Fruit fly (Drosophila melanogaster) whole organism, prepupa: ENCODE measurements around the gene CG14556.

Experiments used
- Blimp-1 ChIP-seq: fragments of 200-800 bp; sonication (Bioruptor generic); optimal IDR thresholded peaks from 3 replicates; lab custom pipeline; 2017; ENCODE audit warnings: missing biosample characterization, missing genetic modification characterization, mild to moderate bottlenecking, moderate library complexity, missing genetic modification reagents
- CG10631 ChIP-seq: fragments of 200-800 bp; sonication (Bioruptor generic); optimal IDR thresholded peaks from 2 replicates; lab custom pipeline; 2016; ENCODE audit warnings: missing biosample characterization, missing genetic modification characterization
- CG10669 ChIP-seq: fragments of 200-800 bp; sonication (Bioruptor generic); optimal IDR thresholded peaks from 3 replicates; lab custom pipeline; 2018; ENCODE audit warnings: missing biosample characterization, mild to moderate bottlenecking, missing genetic modification characterization, moderate library complexity
- CG11762 ChIP-seq: fragments of 200-800 bp; sonication (Bioruptor generic); optimal IDR thresholded peaks from 3 replicates; lab custom pipeline; 2016; ENCODE audit warnings: missing biosample characterization, missing genetic modification characterization; ENCODE audit not compliant: insufficient read depth
- CG15336 ChIP-seq: fragments of 200-800 bp; sonication (Bioruptor generic); IDR thresholded peaks from 2 replicates; pipeline ENCODE4 v1.3.6; 2022; ENCODE audit warnings: missing biosample characterization, missing genetic modification characterization
- CG16779 ChIP-seq: fragments of 200-800 bp; sonication (Bioruptor generic); optimal IDR thresholded peaks from 3 replicates; lab custom pipeline; 2017; ENCODE audit warnings: missing biosample characterization, mild to moderate bottlenecking, missing genetic modification characterization
- CG3032 ChIP-seq: fragments of 200-800 bp; optimal IDR thresholded peaks from 2 replicates; lab custom pipeline; 2019; ENCODE audit warnings: missing biosample characterization, mild to moderate bottlenecking, missing genetic modification characterization, moderate library complexity
- CG34406 ChIP-seq: fragments of 200-800 bp; sonication (Bioruptor generic); optimal IDR thresholded peaks from 3 replicates; lab custom pipeline; 2016; ENCODE audit warnings: missing biosample characterization, missing genetic modification characterization
- CG4318 ChIP-seq: fragments of 200-800 bp; sonication (Bioruptor generic); optimal IDR thresholded peaks from 3 replicates; lab custom pipeline; 2017; ENCODE audit warnings: missing biosample characterization, mild to moderate bottlenecking, missing genetic modification characterization
- CG6163 ChIP-seq: fragments of 200-800 bp; sonication (Bioruptor generic); IDR thresholded peaks from 3 replicates; pipeline ENCODE4 v1.3.6; 2022; ENCODE audit warnings: missing biosample characterization, missing genetic modification characterization
- CG6792 ChIP-seq: fragments of 200-800 bp; sonication (Bioruptor generic); optimal IDR thresholded peaks from 3 replicates; lab custom pipeline; 2016; ENCODE audit warnings: missing biosample characterization, missing genetic modification characterization
- CG6808 ChIP-seq: fragments of 200-800 bp; sonication (Bioruptor generic); optimal IDR thresholded peaks from 3 replicates; lab custom pipeline; 2017; ENCODE audit warnings: missing biosample characterization, missing genetic modification characterization, mild to moderate bottlenecking, moderate library complexity, missing genetic modification reagents
- CG6854 ChIP-seq: fragments of 200-800 bp; sonication (Bioruptor generic); optimal IDR thresholded peaks from 2 replicates; lab custom pipeline; 2017; ENCODE audit warnings: missing biosample characterization, mild to moderate bottlenecking, missing genetic modification characterization
- CG7368 ChIP-seq: fragments of 200-800 bp; sonication (Bioruptor generic); optimal IDR thresholded peaks from 3 replicates; lab custom pipeline; 2016; ENCODE audit warnings: missing biosample characterization, missing genetic modification characterization
- CG8632 ChIP-seq: fragments of 200-800 bp; sonication (Bioruptor generic); optimal IDR thresholded peaks from 3 replicates; lab custom pipeline; 2016; ENCODE audit warnings: missing biosample characterization, missing genetic modification characterization
- Eip75B ChIP-seq: fragments of 200-800 bp; sonication (Bioruptor generic); optimal IDR thresholded peaks from 3 replicates; lab custom pipeline; 2016; ENCODE audit warnings: missing biosample characterization, missing genetic modification characterization
- Eip93F ChIP-seq: fragments of 200-800 bp; sonication (Bioruptor generic); optimal IDR thresholded peaks from 2 replicates; lab custom pipeline; 2016; ENCODE audit warnings: missing biosample characterization, mild to moderate bottlenecking, missing genetic modification characterization
- Ets21C ChIP-seq: fragments of 200-800 bp; sonication (Bioruptor generic); optimal IDR thresholded peaks from 3 replicates; lab custom pipeline; 2016; ENCODE audit warnings: missing biosample characterization, missing genetic modification characterization
- Ets96B ChIP-seq: fragments of 200-800 bp; optimal IDR thresholded peaks from 2 replicates; lab custom pipeline; 2019; ENCODE audit warnings: missing biosample characterization, mild to moderate bottlenecking, missing genetic modification characterization, moderate library complexity
- Hr38 ChIP-seq: sonication (Bioruptor generic); optimal IDR thresholded peaks from 2 replicates; lab custom pipeline; 2016; ENCODE audit warnings: missing biosample characterization, missing genetic modification characterization
- Hr4 ChIP-seq: fragments of 200-800 bp; sonication (Bioruptor generic); optimal IDR thresholded peaks from 3 replicates; lab custom pipeline; 2016; ENCODE audit warnings: missing biosample characterization, missing genetic modification characterization
- Lpt ChIP-seq: fragments of 200-800 bp; sonication (Bioruptor generic); optimal IDR thresholded peaks from 3 replicates; lab custom pipeline; 2016; ENCODE audit warnings: missing biosample characterization, missing genetic modification characterization
- Met ChIP-seq: fragments of 200-800 bp; sonication (Bioruptor generic); optimal IDR thresholded peaks from 3 replicates; lab custom pipeline; 2016; ENCODE audit warnings: missing biosample characterization, missing genetic modification characterization
- OdsH ChIP-seq: fragments of 200-800 bp; sonication (Bioruptor generic); optimal IDR thresholded peaks from 3 replicates; lab custom pipeline; 2016; ENCODE audit warnings: missing biosample characterization, missing genetic modification characterization
- Sox102F ChIP-seq: fragments of 200-800 bp; sonication (Bioruptor generic); optimal IDR thresholded peaks from 2 replicates; lab custom pipeline; 2016; ENCODE audit warnings: missing biosample characterization, mild to moderate bottlenecking, missing genetic modification characterization
- Sox14 ChIP-seq: fragments of 200-800 bp; sonication (Bioruptor generic); optimal IDR thresholded peaks from 3 replicates; lab custom pipeline; 2016; ENCODE audit warnings: missing biosample characterization, missing genetic modification characterization
- achi ChIP-seq: fragments of 200-800 bp; sonication (Bioruptor generic); optimal IDR thresholded peaks from 3 replicates; lab custom pipeline; 2016; ENCODE audit warnings: missing biosample characterization, missing genetic modification characterization
- acj6 ChIP-seq: fragments of 200-800 bp; sonication (Bioruptor generic); optimal IDR thresholded peaks from 3 replicates; lab custom pipeline; 2016; ENCODE audit warnings: missing biosample characterization, missing genetic modification characterization
- cyc ChIP-seq: fragments of 200-800 bp; sonication (Bioruptor generic); optimal IDR thresholded peaks from 3 replicates; lab custom pipeline; 2016; ENCODE audit warnings: missing biosample characterization, missing genetic modification characterization
- dac ChIP-seq: fragments of 200-800 bp; sonication (Bioruptor generic); optimal IDR thresholded peaks from 2 replicates; lab custom pipeline; 2017; ENCODE audit warnings: missing biosample characterization, mild to moderate bottlenecking, missing genetic modification characterization
- dsx ChIP-seq: fragments of 200-800 bp; optimal IDR thresholded peaks from 3 replicates; lab custom pipeline; 2019; ENCODE audit warnings: missing biosample characterization, mild to moderate bottlenecking, missing genetic modification characterization, moderate library complexity; ENCODE audit not compliant: poor library complexity, severe bottlenecking
- eg ChIP-seq: fragments of 200-800 bp; sonication (Bioruptor generic); IDR thresholded peaks from 3 replicates; pipeline ENCODE4 v1.3.6; 2022; ENCODE audit warnings: missing biosample characterization, missing genetic modification characterization
- fd59A ChIP-seq: fragments of 200-800 bp; sonication (Bioruptor generic); optimal IDR thresholded peaks from 2 replicates; lab custom pipeline; 2017; ENCODE audit warnings: missing biosample characterization, mild to moderate bottlenecking, missing genetic modification characterization, missing genetic modification reagents
- fkh ChIP-seq: fragments of 200-800 bp; sonication (Bioruptor generic); optimal IDR thresholded peaks from 3 replicates; lab custom pipeline; 2017; ENCODE audit warnings: missing biosample characterization, mild to moderate bottlenecking, missing genetic modification characterization, moderate library complexity
- lz ChIP-seq: fragments of 200-800 bp; sonication (Bioruptor generic); optimal IDR thresholded peaks from 3 replicates; lab custom pipeline; 2016; ENCODE audit warnings: missing biosample characterization, missing genetic modification characterization
- net ChIP-seq: fragments of 200-800 bp; sonication (Bioruptor generic); optimal IDR thresholded peaks from 3 replicates; lab custom pipeline; 2016; ENCODE audit warnings: missing biosample characterization, missing genetic modification characterization
- pdm3 ChIP-seq: fragments of 200-800 bp; sonication (Bioruptor generic); optimal IDR thresholded peaks from 3 replicates; lab custom pipeline; 2016; ENCODE audit warnings: missing biosample characterization, missing genetic modification characterization
- salr ChIP-seq, 2 experiments: fragments of 200-800 bp; sonication (Bioruptor generic); optimal IDR thresholded peaks; 3 replicates each; lab custom pipeline; 2016 to 2018; ENCODE audit warnings: missing biosample characterization in 2 of 2, missing genetic modification characterization in 2 of 2, mild to moderate bottlenecking in 1 of 2
- topi ChIP-seq: fragments of 200-800 bp; sonication (Bioruptor generic); optimal IDR thresholded peaks from 3 replicates; lab custom pipeline; 2016; ENCODE audit warnings: missing biosample characterization, missing genetic modification characterization
- vri ChIP-seq: fragments of 200-800 bp; sonication (Bioruptor generic); optimal IDR thresholded peaks from 3 replicates; lab custom pipeline; 2016; ENCODE audit warnings: missing biosample characterization, mild to moderate bottlenecking, missing genetic modification characterization

The CG14556 gene

dm6 chr3R:26098502-26099210 is 27.8 kb upstream of the CG14556 start, which contains the start of gene dysf (continued):
- TF ChIP-seq Sox14 (GFP tag; lab: Kevin White, UChicago): no peak
- no peak for TF ChIP-seq dac (GFP tag; lab: Kevin White, UChicago)
- TF ChIP-seq Blimp-1 (GFP tag; lab: Kevin White, UChicago): peak; percentile 69
- TF ChIP-seq Eip75B (GFP tag; lab: Kevin White, UChicago): no peak
- TF ChIP-seq CG6854 (GFP tag; lab: Kevin White, UChicago): no peak
- peak; percentile 41 for TF ChIP-seq fd59A (GFP tag; lab: Kevin White, UChicago)
- peak; percentile 37 for TF ChIP-seq pdm3 (GFP tag; lab: Kevin White, UChicago)
- TF ChIP-seq CG16779 (tag; lab: Kevin White, UChicago): peak; percentile 37
- TF ChIP-seq Hr38: no peak

dm6 chr3R:26099238-26099637 is 27.2 kb upstream of the CG14556 start:
- TF ChIP-seq vri (peak; percentile 6), salr (GFP tag; optimal IDR thresholded peaks at IDR 0.05; lab: Kevin White, UChicago) (no peak), Sox14 (GFP tag; lab: Kevin White, UChicago) (peak; percentile 11), Met (GFP tag; lab: Kevin White, UChicago) (peak; percentile 10), acj6 (GFP tag; lab: Kevin White, UChicago) (no peak), Hr4 (GFP tag; lab: Kevin White, UChicago) (peak; percentile 19), fkh (GFP tag; lab: Kevin White, UChicago) (peak; percentile 85), dac (GFP tag; lab: Kevin White, UChicago) (no peak), eg (GFP tag; lab: Robert Waterston, UW) (peak; percentile 10; the same call in 1 of the 3 replicates), Sox102F (GFP tag; lab: Kevin White, UChicago) (peak; percentile 21), CG6163 (GFP tag; lab: Robert Waterston, UW) (0 out of 3 replicates have a peak, but pooled peaks have one; percentile 29)

- TF ChIP-seq CG10631 (no peak), fkh (GFP tag; lab: Kevin White, UChicago) (peak; percentile 83), Hr4 (GFP tag; lab: Kevin White, UChicago) (no peak)
These were observed 23.0 kb upstream of the CG14556 start for dm6 chr3R:26103440-26103839.

dm6 chr3R:26104302-26105140 is 21.9 kb upstream of the CG14556 start:
- peak; percentile 84 for TF ChIP-seq topi
- peak; percentile 54 for TF ChIP-seq CG8632 (GFP tag; lab: Kevin White, UChicago)
- TF ChIP-seq Ets21C (GFP tag; lab: Kevin White, UChicago): peak; percentile 69
- peak; percentile 66 for TF ChIP-seq eg (GFP tag; lab: Robert Waterston, UW)
- peak; percentile 3 for TF ChIP-seq CG11762
- TF ChIP-seq lz (GFP tag; lab: Kevin White, UChicago): peak; percentile 84
- TF ChIP-seq Sox102F (GFP tag; lab: Kevin White, UChicago): peak; percentile 67
- no peak for TF ChIP-seq CG10669
- peak; percentile 28 for TF ChIP-seq dsx
- peak; percentile 35 for TF ChIP-seq acj6 (GFP tag; lab: Kevin White, UChicago)
- peak; percentile 76 for TF ChIP-seq cyc
- peak; percentile 45 for TF ChIP-seq OdsH (GFP tag; lab: Kevin White, UChicago)
- no peak for TF ChIP-seq CG4318 (GFP tag; lab: Kevin White, UChicago)
- TF ChIP-seq CG6163 (GFP tag; lab: Robert Waterston, UW): peak; percentile 66
- no peak for TF ChIP-seq fd59A (GFP tag; lab: Kevin White, UChicago)
- TF ChIP-seq CG7368 (GFP tag; lab: Kevin White, UChicago): peak; percentile 32
- TF ChIP-seq vri: peak; percentile 20
- TF ChIP-seq achi (GFP tag; lab: Kevin White, UChicago): peak; percentile 57
- TF ChIP-seq net (GFP tag; lab: Kevin White, UChicago): peak; percentile 33
- TF ChIP-seq Hr4 (GFP tag; lab: Kevin White, UChicago): peak; percentile 67
- peak; percentile 70 for TF ChIP-seq CG6792 (GFP tag; lab: Kevin White, UChicago)
- peak; percentile 68 for TF ChIP-seq CG34406 (GFP tag; lab: Kevin White, UChicago)
- peak; percentile 64 for TF ChIP-seq CG15336 (GFP tag; lab: Robert Waterston, UW)
- TF ChIP-seq Lpt (GFP tag; lab: Kevin White, UChicago): peak; percentile 33
- peak; percentile 51 for TF ChIP-seq Sox14 (GFP tag; lab: Kevin White, UChicago)
- peak; percentile 79 for TF ChIP-seq Met (GFP tag; lab: Kevin White, UChicago)
- TF ChIP-seq CG6808 (GFP tag; lab: Kevin White, UChicago): peak; percentile 10
- TF ChIP-seq Eip93F (GFP tag; lab: Kevin White, UChicago): peak; percentile 4
- TF ChIP-seq Ets96B: peak; percentile 13
- peak; percentile 28 for TF ChIP-seq CG3032 (tag; lab: Kevin White, UChicago)
